Worm (Caenorhabditis elegans): ENCODE measurements around the gene chhy-1.

The chhy-1 gene

ce11 chrII:8603567-8604359 lies 13.7 kb downstream of the chhy-1 start, which contains the start of gene suf-1:
TSS of gene suf-1 (plus strand) at chrII:8603846.
- TF ChIP-seq zip-8 (tag; optimal IDR thresholded peaks at IDR 0.05) (no peak), cnd-1 (tag; optimal IDR thresholded peaks at IDR 0.05) (no peak), nhr-76 (tag; optimal IDR thresholded peaks at IDR 0.05) (no peak), M03D4.4 (tag; optimal IDR thresholded peaks at IDR 0.05) (no peak), nhr-2 (tag; optimal IDR thresholded peaks at IDR 0.05) (no peak), unc-62 (GFP tag; optimal IDR thresholded peaks at IDR 0.05) (no peak), elt-1 (tag; optimal IDR thresholded peaks at IDR 0.05; ENCODE audit: borderline replicate concordance, insufficient read depth) (no peak), ceh-43 (GFP tag; optimal IDR thresholded peaks at IDR 0.05) (no peak), ces-1 (GFP tag; optimal IDR thresholded peaks at IDR 0.05) (peak; percentile 62), nhr-28 (tag; optimal IDR thresholded peaks at IDR 0.05) (no peak), tbx-8 (GFP tag; optimal IDR thresholded peaks at IDR 0.05) (no peak), nhr-237 (tag; optimal IDR thresholded peaks at IDR 0.05) (no peak), ceh-83 (GFP tag; optimal IDR thresholded peaks at IDR 0.05) (no peak), drap-1 (GFP tag; optimal IDR thresholded peaks at IDR 0.05) (no peak), lsy-2 (tag; optimal IDR thresholded peaks at IDR 0.05) (peak; percentile 33)

DNA sequence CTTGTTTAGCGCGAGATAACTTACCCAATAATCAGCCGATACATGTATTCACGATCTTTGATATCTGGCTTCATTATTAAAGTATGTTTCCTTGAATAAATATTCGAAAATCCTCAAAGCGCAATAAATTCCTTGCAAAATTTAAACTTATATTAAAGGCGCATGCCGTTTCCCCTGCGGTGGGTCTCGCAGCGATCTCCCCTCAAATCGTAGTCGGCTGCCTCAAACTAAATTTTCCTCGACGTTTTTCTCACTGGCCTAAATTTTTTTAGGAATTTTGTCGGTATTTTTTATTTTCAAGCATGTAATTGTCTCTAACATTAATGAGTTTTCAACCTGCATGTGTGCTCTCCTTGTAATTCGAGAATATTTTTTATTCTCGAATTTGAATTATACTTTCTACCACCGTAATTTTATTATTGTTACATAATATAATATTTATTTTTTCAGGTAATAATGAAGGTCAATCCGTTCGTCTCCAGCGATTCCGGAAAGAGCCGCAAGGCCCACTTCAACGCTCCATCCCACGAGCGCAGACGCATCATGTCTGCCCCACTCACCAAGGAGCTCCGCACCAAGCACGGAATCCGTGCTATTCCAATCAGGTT lies 15.0 kb downstream of the chhy-1 start, which contains the start of the genes cpf-1 and rpl-26:
Gene cpf-1, minus strand, starts transcription at position 104 of the 608 bp plus-strand sequence.
Gene rpl-26, plus strand, starts transcription at position 449 of the 608 bp plus-strand sequence.
- peak; percentile 78 for TF ChIP-seq lsy-2 (tag; optimal IDR thresholded peaks at IDR 0.05)
- TF ChIP-seq hlh-1 (tag; optimal IDR thresholded peaks at IDR 0.05), result peak; percentile 1
- peak; percentile 54 for TF ChIP-seq nhr-237 (tag; optimal IDR thresholded peaks at IDR 0.05)
- peak; percentile 32 for TF ChIP-seq pha-4 (tag; optimal IDR thresholded peaks at IDR 0.05)
- TF ChIP-seq ces-1 (GFP tag; optimal IDR thresholded peaks at IDR 0.05), result peak; percentile 49
- peak; percentile 74 for TF ChIP-seq mep-1 (tag; optimal IDR thresholded peaks at IDR 0.05)
- no peak for TF ChIP-seq sem-2 (GFP tag; optimal IDR thresholded peaks at IDR 0.05)
- TF ChIP-seq ceh-39 (tag; optimal IDR thresholded peaks at IDR 0.05), result peak; percentile 7
- TF ChIP-seq M03D4.4 (tag; optimal IDR thresholded peaks at IDR 0.05), result no peak

DNA sequence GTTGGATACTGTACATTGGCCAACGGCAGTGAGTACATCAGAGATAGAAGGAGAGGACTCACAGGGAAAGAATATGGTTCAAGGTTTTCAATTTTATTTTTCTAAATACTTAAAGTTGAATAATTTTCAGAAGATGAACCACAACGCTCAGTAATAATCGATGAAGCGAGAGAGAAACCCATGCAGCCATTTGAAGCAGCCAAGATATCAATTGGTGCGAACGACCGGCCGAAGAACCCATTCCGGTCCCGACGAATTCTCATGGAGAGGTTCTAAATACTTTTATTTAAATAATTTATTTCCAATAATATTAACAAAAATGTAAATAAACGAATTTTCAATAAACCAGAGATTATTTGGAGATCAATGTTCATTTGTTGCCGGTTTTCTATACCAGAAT lies 17.3 kb downstream of the chhy-1 start, which contains the start of gene pigg-1:
Gene pigg-1, minus strand, starts transcription at position 101 of the 400 bp plus-strand sequence.
- no peak for TF ChIP-seq unc-39 (tag; optimal IDR thresholded peaks at IDR 0.05)
- TF ChIP-seq nhr-2 (tag; optimal IDR thresholded peaks at IDR 0.05), result no peak
- TF ChIP-seq cnd-1 (tag; optimal IDR thresholded peaks at IDR 0.05), result no peak
- no peak for TF ChIP-seq hlh-1 (tag; optimal IDR thresholded peaks at IDR 0.05)
- no peak for TF ChIP-seq snpc-4 (tag; optimal IDR thresholded peaks at IDR 0.05)
- no peak for TF ChIP-seq pha-4 (tag; optimal IDR thresholded peaks at IDR 0.05)
- TF ChIP-seq ceh-43 (GFP tag; optimal IDR thresholded peaks at IDR 0.05), result no peak
- no peak for TF ChIP-seq tbx-8 (GFP tag; optimal IDR thresholded peaks at IDR 0.05)
- TF ChIP-seq drap-1 (GFP tag; optimal IDR thresholded peaks at IDR 0.05), result no peak
- TF ChIP-seq sem-2 (GFP tag; optimal IDR thresholded peaks at IDR 0.05), result no peak
- TF ChIP-seq unc-62 (GFP tag; optimal IDR thresholded peaks at IDR 0.05), result no peak
- no peak for TF ChIP-seq zip-8 (tag; optimal IDR thresholded peaks at IDR 0.05)
- no peak for TF ChIP-seq flh-1 (GFP tag; optimal IDR thresholded peaks at IDR 0.05)
- no peak for TF ChIP-seq bed-3 (GFP tag; optimal IDR thresholded peaks at IDR 0.05)
- no peak for TF ChIP-seq lin-32 (GFP tag; optimal IDR thresholded peaks at IDR 0.05)
- no peak for TF ChIP-seq lsy-2 (tag; optimal IDR thresholded peaks at IDR 0.05)
- no peak for TF ChIP-seq elt-1 (tag; optimal IDR thresholded peaks at IDR 0.05; ENCODE audit: borderline replicate concordance, insufficient read depth)
- no peak for TF ChIP-seq M03D4.4 (tag; optimal IDR thresholded peaks at IDR 0.05)

DNA sequence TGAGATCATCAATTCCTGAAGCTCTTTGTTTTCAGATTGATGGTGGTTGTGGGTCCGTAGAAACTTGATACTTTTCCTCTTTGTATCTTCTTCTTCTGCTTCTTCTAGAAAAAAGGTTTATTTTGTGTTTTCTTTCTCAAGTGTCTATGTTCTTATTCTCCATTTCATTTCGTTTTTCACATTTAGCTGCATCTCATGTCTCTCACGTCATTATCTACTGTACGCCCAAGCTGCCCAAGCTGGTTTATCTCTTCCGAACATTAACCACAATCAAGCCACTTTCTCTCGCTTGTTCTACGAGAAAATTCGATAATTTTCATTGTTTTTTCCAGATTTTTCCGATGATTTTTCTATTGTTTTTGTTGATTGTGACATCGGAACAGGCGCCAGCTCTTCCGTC lies 18.2 kb downstream of the chhy-1 start, which contains the start of gene F28C6.5:
Gene F28C6.5, plus strand, starts transcription at position 301 of the 400 bp plus-strand sequence.
- no peak for TF ChIP-seq M03D4.4 (tag; optimal IDR thresholded peaks at IDR 0.05)
- TF ChIP-seq ceh-83 (GFP tag; optimal IDR thresholded peaks at IDR 0.05), result no peak
- TF ChIP-seq zip-8 (tag; optimal IDR thresholded peaks at IDR 0.05), result no peak
- TF ChIP-seq unc-39 (tag; optimal IDR thresholded peaks at IDR 0.05), result no peak
- no peak for TF ChIP-seq sem-2 (GFP tag; optimal IDR thresholded peaks at IDR 0.05)
- TF ChIP-seq lin-13 (tag; optimal IDR thresholded peaks at IDR 0.05), result no peak
- no peak for TF ChIP-seq nhr-28 (tag; optimal IDR thresholded peaks at IDR 0.05)
- TF ChIP-seq ceh-43 (GFP tag; optimal IDR thresholded peaks at IDR 0.05), result no peak
- no peak for TF ChIP-seq lin-32 (GFP tag; optimal IDR thresholded peaks at IDR 0.05)
- no peak for TF ChIP-seq nhr-12 (tag; optimal IDR thresholded peaks at IDR 0.05)
- no peak for TF ChIP-seq mls-2 (tag; optimal IDR thresholded peaks at IDR 0.05)
- no peak for TF ChIP-seq ces-1 (GFP tag; optimal IDR thresholded peaks at IDR 0.05)
- TF ChIP-seq sptf-1 (tag; optimal IDR thresholded peaks at IDR 0.05), result no peak
- no peak for TF ChIP-seq pha-4 (tag; optimal IDR thresholded peaks at IDR 0.05)
- no peak for TF ChIP-seq snpc-4 (tag; optimal IDR thresholded peaks at IDR 0.05)
- no peak for TF ChIP-seq flh-1 (GFP tag; optimal IDR thresholded peaks at IDR 0.05)
- no peak for TF ChIP-seq ztf-11 (tag; optimal IDR thresholded peaks at IDR 0.05)
- TF ChIP-seq bed-3 (GFP tag; optimal IDR thresholded peaks at IDR 0.05), result no peak
- no peak for TF ChIP-seq ceh-39 (tag; optimal IDR thresholded peaks at IDR 0.05)
- no peak for TF ChIP-seq elt-1 (tag; optimal IDR thresholded peaks at IDR 0.05; ENCODE audit: borderline replicate concordance, insufficient read depth)
